Worm (Caenorhabditis elegans) whole organism, late embryonic: ENCODE data around the gene C33G3.5.

ENCODE experiments used
- che-1 ChIP-seq: sonication (generic microtip); optimal IDR thresholded peaks from 2 replicates; lab custom pipeline; 2016; ENCODE audit warnings: mild to moderate bottlenecking, missing genetic modification characterization, missing compliant biosample characterization
- elt-2 ChIP-seq: sonication (generic microtip); optimal IDR thresholded peaks from 2 replicates; lab custom pipeline; 2016; ENCODE audit warnings: missing genetic modification reagents, missing genetic modification characterization, missing compliant biosample characterization
- fkh-10 ChIP-seq: fragments of 150-350 bp; optimal IDR thresholded peaks from 2 replicates; lab custom pipeline; 2014; ENCODE audit warnings: missing biosample characterization, missing genetic modification reagents, missing genetic modification characterization
- lin-11 ChIP-seq: fragments of 200-800 bp; sonication (Bioruptor generic); optimal IDR thresholded peaks from 2 replicates; lab custom pipeline; 2018; ENCODE audit warnings: mild to moderate bottlenecking, missing genetic modification characterization, missing compliant biosample characterization
- nfya-1 ChIP-seq: sonication (generic microtip); optimal IDR thresholded peaks from 2 replicates; lab custom pipeline; 2017; ENCODE audit warnings: missing genetic modification characterization, mild to moderate bottlenecking, missing compliant biosample characterization, antibody characterized with exemption, moderate library complexity
- nhr-11 ChIP-seq: fragments of 150-350 bp; optimal IDR thresholded peaks from 2 replicates; lab custom pipeline; 2014; ENCODE audit warnings: missing biosample characterization, missing genetic modification characterization
- pag-3 ChIP-seq: sonication (generic microtip); optimal IDR thresholded peaks from 2 replicates; lab custom pipeline; 2016; ENCODE audit warnings: missing compliant biosample characterization, missing genetic modification characterization, borderline replicate concordance
- sox-4 ChIP-seq: sonication (generic microtip); optimal IDR thresholded peaks from 2 replicates; lab custom pipeline; 2017; ENCODE audit warnings: mild to moderate bottlenecking, missing genetic modification characterization, inconsistent platforms, missing compliant biosample characterization
- syd-9 ChIP-seq: sonication (generic microtip); optimal IDR thresholded peaks from 2 replicates; lab custom pipeline; 2016; ENCODE audit warnings: mild to moderate bottlenecking, missing genetic modification characterization, moderate library complexity, missing compliant biosample characterization
- unc-86 ChIP-seq: sonication (generic microtip); optimal IDR thresholded peaks from 2 replicates; lab custom pipeline; 2016; ENCODE audit warnings: missing genetic modification characterization, missing compliant biosample characterization

- no peak for TF ChIP-seq elt-2 (tag; lab: Kevin White, UChicago)
- no peak for TF ChIP-seq lin-11 (tag; lab: Kevin White, UChicago)
- TF ChIP-seq pag-3: no peak
- no peak for TF ChIP-seq nfya-1 (tag; lab: Kevin White, UChicago)
- no peak for TF ChIP-seq nhr-11
- no peak for TF ChIP-seq che-1 (tag; lab: Kevin White, UChicago)
- no peak for TF ChIP-seq unc-86 (tag; lab: Kevin White, UChicago)
- no peak for TF ChIP-seq fkh-10 (GFP tag; lab: Kevin White, UChicago)
- no peak for TF ChIP-seq syd-9
- no peak for TF ChIP-seq sox-4 (tag; lab: Kevin White, UChicago)
Observed at ce11 chrX:14044362-14044761, 34.1 kb downstream of the C33G3.5 start.
